Fruit fly (Drosophila melanogaster): Measurements from ENCODE around the gene hid.

Gene hid

dm6 chr3L:18225446-18226380 is 40.3 kb upstream of the hid start (continued):
- TF ChIP-seq CG11456 (GFP tag; IDR thresholded peaks at IDR 0.05) = no peak
- TF ChIP-seq Mes4 (GFP tag; optimal IDR thresholded peaks at IDR 0.05) = no peak
- TF ChIP-seq CG30431 (GFP tag; optimal IDR thresholded peaks at IDR 0.05) = peak; percentile 38
- peak; percentile 15 for TF ChIP-seq dm (GFP tag; optimal IDR thresholded peaks at IDR 0.05)
- TF ChIP-seq dati (GFP tag; IDR thresholded peaks at IDR 0.05) = no peak
- TF ChIP-seq CG13775 (GFP tag; optimal IDR thresholded peaks at IDR 0.05) = peak; percentile 53
- TF ChIP-seq CG15696 (tag; optimal IDR thresholded peaks at IDR 0.05) = peak; percentile 83
- TF ChIP-seq sima (GFP tag; optimal IDR thresholded peaks at IDR 0.05) = no peak
- peak; percentile 52 for TF ChIP-seq CG1602 (GFP tag; optimal IDR thresholded peaks at IDR 0.05)
- TF ChIP-seq lov (optimal IDR thresholded peaks at IDR 0.05) = no peak
- TF ChIP-seq lov (GFP tag; IDR thresholded peaks at IDR 0.05) = no peak
- no peak for TF ChIP-seq Gug (GFP tag; IDR thresholded peaks at IDR 0.05)
- TF ChIP-seq repo (GFP tag; optimal IDR thresholded peaks at IDR 0.05) = no peak
- TF ChIP-seq sug (tag; optimal IDR thresholded peaks at IDR 0.05) = no peak
- TF ChIP-seq MTF-1 (GFP tag; optimal IDR thresholded peaks at IDR 0.05; ENCODE audit: borderline replicate concordance) = no peak
- TF ChIP-seq fd102C (GFP tag; optimal IDR thresholded peaks at IDR 0.05) = no peak
- TF ChIP-seq E2f1 (GFP tag; IDR thresholded peaks at IDR 0.05) = no peak; the same call in 1 of the 2 replicates
- no peak for TF ChIP-seq CG18011 (GFP tag; optimal IDR thresholded peaks at IDR 0.05)
- peak; percentile 2 for TF ChIP-seq run (tag; optimal IDR thresholded peaks at IDR 0.05)
- no peak for TF ChIP-seq mirr (GFP tag; optimal IDR thresholded peaks at IDR 0.05)
- no peak for TF ChIP-seq CG12299 (tag; optimal IDR thresholded peaks at IDR 0.05)
- TF ChIP-seq hth (optimal IDR thresholded peaks at IDR 0.05) = peak; percentile 24
- TF ChIP-seq CG9437 (GFP tag; optimal IDR thresholded peaks at IDR 0.05) = peak; percentile 14
- TF ChIP-seq CG31388 (GFP tag; optimal IDR thresholded peaks at IDR 0.05) = no peak
- no peak for TF ChIP-seq Dip3 (GFP tag; optimal IDR thresholded peaks at IDR 0.05)
- peak; percentile 56 for TF ChIP-seq sim (GFP tag; IDR thresholded peaks at IDR 0.05)
- no peak for TF ChIP-seq CG11723 (GFP tag; optimal IDR thresholded peaks at IDR 0.05)
- no peak for TF ChIP-seq wek (GFP tag; optimal IDR thresholded peaks at IDR 0.05)
- TF ChIP-seq grn (GFP tag; optimal IDR thresholded peaks at IDR 0.05) = peak; percentile 94
- no peak for TF ChIP-seq CG13296 (GFP tag; optimal IDR thresholded peaks at IDR 0.05)
- no peak for TF ChIP-seq CG16813 (GFP tag; IDR thresholded peaks at IDR 0.05; ENCODE audit: partially characterized antibody)
- TF ChIP-seq CG2202 (tag; optimal IDR thresholded peaks at IDR 0.05) = peak; percentile 78
- TF ChIP-seq HHEX (GFP tag; optimal IDR thresholded peaks at IDR 0.05) = no peak
- no peak for TF ChIP-seq CG10147 (GFP tag; optimal IDR thresholded peaks at IDR 0.05)
- no peak for TF ChIP-seq sd (tag; optimal IDR thresholded peaks at IDR 0.05)
- peak; percentile 7 for TF ChIP-seq CG6813 (GFP tag; optimal IDR thresholded peaks at IDR 0.05)
- TF ChIP-seq Spps (tag; optimal IDR thresholded peaks at IDR 0.05) = peak; percentile 73
- TF ChIP-seq CG6689 (GFP tag; IDR thresholded peaks at IDR 0.05) = peak; percentile 71
- peak; percentile 54; the same call in 1 of the 3 replicates for TF ChIP-seq croc (GFP tag; conservative IDR thresholded peaks at IDR 0.05)
- no peak for TF ChIP-seq kah (GFP tag; optimal IDR thresholded peaks at IDR 0.05)
- TF ChIP-seq Asciz (GFP tag; optimal IDR thresholded peaks at IDR 0.05) = peak; percentile 28
- TF ChIP-seq slp2 (GFP tag; optimal IDR thresholded peaks at IDR 0.05) = no peak
- no peak for TF ChIP-seq Kr (GFP tag; optimal IDR thresholded peaks at IDR 0.05)
- TF ChIP-seq Eip74EF (GFP tag; optimal IDR thresholded peaks at IDR 0.05) = peak in 1 of 2 experiments; percentile 40
- TF ChIP-seq otp (GFP tag; IDR thresholded peaks at IDR 0.05) = no peak; the same call in 2 of the 3 replicates
- peak; percentile 48 for TF ChIP-seq PHDP (tag; optimal IDR thresholded peaks at IDR 0.05)
- no peak for TF ChIP-seq crc (GFP tag; optimal IDR thresholded peaks at IDR 0.05)
- TF ChIP-seq CG14441 (GFP tag; IDR thresholded peaks at IDR 0.05) = no peak
- TF ChIP-seq CG6683 (GFP tag; optimal IDR thresholded peaks at IDR 0.05) = no peak

Measured in whole organism, embryonic.